Worm (Caenorhabditis elegans): ENCODE measurements around the gene C25H3.10.

The C25H3.10 gene

DNA sequence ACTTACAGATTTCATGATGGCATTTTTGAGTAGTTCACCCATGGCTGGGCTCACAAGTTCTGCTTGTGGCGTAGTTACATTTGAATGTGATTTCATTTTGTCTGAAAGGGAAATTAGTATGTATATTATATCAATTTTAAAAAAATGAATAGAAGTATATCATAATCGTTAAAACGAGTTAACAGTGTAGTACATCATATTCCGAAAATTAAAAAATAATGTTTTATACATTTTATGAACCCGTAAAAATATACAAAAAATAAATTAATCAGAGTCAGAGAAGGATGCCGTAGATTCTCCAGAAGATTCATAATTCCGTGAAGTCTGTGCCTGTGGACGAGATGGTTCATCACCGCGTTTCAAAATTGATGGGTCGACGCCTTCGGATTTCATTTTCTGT is 51.8 kb downstream of the C25H3.10 start, which contains the start of gene F59E12.9:
Gene F59E12.9 (minus strand): TSS at position 101 of the 400 bp plus-strand sequence.
- TF ChIP-seq fkh-4 (tag; optimal IDR thresholded peaks at IDR 0.05; ENCODE audit: borderline replicate concordance), result no peak
- TF ChIP-seq mep-1 (tag; optimal IDR thresholded peaks at IDR 0.05), result no peak
- no peak for TF ChIP-seq elt-2 (tag; optimal IDR thresholded peaks at IDR 0.05)
- no peak for TF ChIP-seq grh-1 (GFP tag; IDR thresholded peaks at IDR 0.05)
- no peak for TF ChIP-seq tbx-2 (tag; optimal IDR thresholded peaks at IDR 0.05)
- no peak for TF ChIP-seq sptf-1 (tag; optimal IDR thresholded peaks at IDR 0.05)
- no peak for TF ChIP-seq unc-86 (tag; optimal IDR thresholded peaks at IDR 0.05)
- TF ChIP-seq ceh-90 (tag; optimal IDR thresholded peaks at IDR 0.05), result no peak
- no peak for TF ChIP-seq sox-4 (tag; optimal IDR thresholded peaks at IDR 0.05)
- TF ChIP-seq unc-98 (GFP tag; IDR thresholded peaks at IDR 0.05), result no peak
- TF ChIP-seq ama-1 (optimal IDR thresholded peaks at IDR 0.05), result no peak
- TF ChIP-seq nhr-20 (tag; optimal IDR thresholded peaks at IDR 0.05), result no peak
- TF ChIP-seq nhr-12 (tag; optimal IDR thresholded peaks at IDR 0.05), result no peak
- TF ChIP-seq lin-13 (GFP tag; optimal IDR thresholded peaks at IDR 0.05), result no peak
- TF ChIP-seq vab-15 (tag; optimal IDR thresholded peaks at IDR 0.05), result no peak
- TF ChIP-seq unc-62 (GFP tag; optimal IDR thresholded peaks at IDR 0.05), result no peak
- TF ChIP-seq pag-3 (tag; optimal IDR thresholded peaks at IDR 0.05; ENCODE audit: borderline replicate concordance, insufficient read depth), result no peak
- no peak for TF ChIP-seq dsc-1 (tag; optimal IDR thresholded peaks at IDR 0.05)
- TF ChIP-seq aha-1 (tag; optimal IDR thresholded peaks at IDR 0.05), result no peak
- no peak for TF ChIP-seq nhr-90 (tag; optimal IDR thresholded peaks at IDR 0.05; ENCODE audit: poor library complexity)

All from whole organism, L1 larva.